Fruit fly (Drosophila melanogaster) whole organism, embryonic: Measurements from ENCODE around the gene CG15725.
A peak's percentile ranks its signal among the peaks of the same experiment; 100 is the strongest.

Experiments
- Adf1 ChIP-seq: fragments of 200-800 bp; sonication (Bioruptor generic); IDR thresholded peaks from 2 replicates; pipeline ENCODE4 v1.3.6; 2022; ENCODE audit warnings: missing biosample characterization, missing genetic modification characterization
- Antp ChIP-seq: fragments of 200-800 bp; sonication (Bioruptor generic); optimal IDR thresholded peaks from 3 replicates; lab custom pipeline; 2016; ENCODE audit warnings: missing biosample characterization, missing genetic modification characterization
- Blimp-1 ChIP-seq: fragments of 200-800 bp; sonication (Bioruptor generic); optimal IDR thresholded peaks from 3 replicates; lab custom pipeline; 2018; ENCODE audit warnings: missing biosample characterization, missing genetic modification characterization, mild to moderate bottlenecking, moderate library complexity, missing genetic modification reagents
- BtbVII ChIP-seq: fragments of 200-800 bp; sonication (Bioruptor generic); optimal IDR thresholded peaks from 3 replicates; lab custom pipeline; 2017; ENCODE audit warnings: missing biosample characterization, mild to moderate bottlenecking, missing genetic modification characterization
- CG10267 ChIP-seq: fragments of 200-800 bp; sonication (Bioruptor generic); optimal IDR thresholded peaks from 2 replicates; lab custom pipeline; 2018; ENCODE audit warnings: missing biosample characterization, mild to moderate bottlenecking, missing genetic modification characterization, moderate library complexity
- CG10431 ChIP-seq: fragments of 200-800 bp; sonication (Bioruptor generic); optimal IDR thresholded peaks from 3 replicates; lab custom pipeline; 2018; ENCODE audit warnings: missing biosample characterization, mild to moderate bottlenecking, missing genetic modification characterization
- CG10565 ChIP-seq: fragments of 200-800 bp; sonication (Bioruptor generic); optimal IDR thresholded peaks from 3 replicates; lab custom pipeline; 2016; ENCODE audit warnings: missing biosample characterization, mild to moderate bottlenecking, missing genetic modification characterization
- CG12219 ChIP-seq: fragments of 200-800 bp; sonication (Bioruptor generic); optimal IDR thresholded peaks from 3 replicates; lab custom pipeline; 2018; ENCODE audit warnings: missing biosample characterization, mild to moderate bottlenecking, missing genetic modification characterization
- CG12744 ChIP-seq: fragments of 200-800 bp; sonication (Bioruptor generic); optimal IDR thresholded peaks from 2 replicates; lab custom pipeline; 2016; ENCODE audit warnings: missing biosample characterization, missing genetic modification characterization
- CG14710 ChIP-seq: fragments of 200-800 bp; sonication (Bioruptor generic); optimal IDR thresholded peaks from 3 replicates; lab custom pipeline; 2019; ENCODE audit warnings: missing biosample characterization, mild to moderate bottlenecking, missing genetic modification characterization, moderate library complexity
- CG18764 ChIP-seq: fragments of 200-800 bp; sonication (Bioruptor generic); optimal IDR thresholded peaks from 3 replicates; lab custom pipeline; 2016; ENCODE audit warnings: missing biosample characterization, missing genetic modification characterization
- CG3281 ChIP-seq: fragments of 200-800 bp; sonication (Bioruptor generic); optimal IDR thresholded peaks from 3 replicates; lab custom pipeline; 2017; ENCODE audit warnings: missing biosample characterization, mild to moderate bottlenecking, missing genetic modification characterization
- CG34224 ChIP-seq: fragments of 200-800 bp; sonication (Bioruptor generic); IDR thresholded peaks from 3 replicates; pipeline ENCODE4 v1.3.6; 2022; ENCODE audit warnings: missing biosample characterization, missing genetic modification characterization; ENCODE audit not compliant: partially characterized antibody
- CG34376 ChIP-seq: fragments of 200-800 bp; sonication (Bioruptor generic); optimal IDR thresholded peaks from 2 replicates; lab custom pipeline; 2018; ENCODE audit warnings: missing biosample characterization, mild to moderate bottlenecking, missing genetic modification characterization
- CG4820 ChIP-seq: fragments of 200-800 bp; sonication (Bioruptor generic); optimal IDR thresholded peaks from 3 replicates; lab custom pipeline; 2016; ENCODE audit warnings: missing biosample characterization, missing genetic modification characterization
- CG6654 ChIP-seq: fragments of 200-800 bp; sonication (Bioruptor generic); optimal IDR thresholded peaks from 2 replicates; lab custom pipeline; 2017; ENCODE audit warnings: missing biosample characterization, mild to moderate bottlenecking, missing genetic modification characterization
- CG6683 ChIP-seq: fragments of 200-800 bp; sonication (Bioruptor generic); optimal IDR thresholded peaks from 2 replicates; lab custom pipeline; 2017; ENCODE audit warnings: missing biosample characterization, mild to moderate bottlenecking, missing genetic modification characterization, missing genetic modification reagents
- CG7839 ChIP-seq: fragments of 200-800 bp; sonication (Bioruptor generic); optimal IDR thresholded peaks from 3 replicates; lab custom pipeline; 2018; ENCODE audit warnings: missing biosample characterization, mild to moderate bottlenecking, missing genetic modification characterization, moderate library complexity
- CrebB ChIP-seq: fragments of 200-800 bp; sonication (Bioruptor generic); optimal IDR thresholded peaks from 3 replicates; lab custom pipeline; 2018; ENCODE audit warnings: missing biosample characterization, mild to moderate bottlenecking, missing genetic modification characterization
- D ChIP-seq, 2 experiments: fragments of 200-800 bp in 1 of 2; fragments of >200 bp in 1 of 2; sonication (Bioruptor generic) in 1 of 2; optimal IDR thresholded peaks; 2 replicates in 1 of 2; 3 replicates in 1 of 2; lab custom pipeline; 2017; ENCODE audit warnings: mild to moderate bottlenecking in 1 of 2, missing biosample characterization in 1 of 2, missing genetic modification characterization in 1 of 2, missing genetic modification reagents in 1 of 2
- Dip2 ChIP-seq: fragments of 200-800 bp; sonication (Bioruptor generic); IDR thresholded peaks from 2 replicates; pipeline ENCODE4 v1.3.6; 2022; ENCODE audit warnings: missing biosample characterization, missing genetic modification characterization
- Doc3 ChIP-seq: fragments of 200-800 bp; sonication (Bioruptor generic); IDR thresholded peaks from 3 replicates; pipeline ENCODE4 v1.3.6; 2022; ENCODE audit warnings: missing biosample characterization, missing genetic modification characterization; ENCODE audit not compliant: partially characterized antibody
- ERR ChIP-seq: fragments of 200-800 bp; sonication (Bioruptor generic); optimal IDR thresholded peaks from 2 replicates; lab custom pipeline; 2016; ENCODE audit warnings: missing biosample characterization, missing genetic modification characterization
- Eip74EF ChIP-seq, 2 experiments: fragments of 200-800 bp in 1 of 2; fragments of >200 bp in 1 of 2; sonication (Bioruptor generic) in 1 of 2; optimal IDR thresholded peaks; 2 replicates each; lab custom pipeline; 2017 to 2019; ENCODE audit warnings: missing biosample characterization in 2 of 2, missing genetic modification characterization in 2 of 2, mild to moderate bottlenecking in 1 of 2, moderate library complexity in 1 of 2
- Ets65A ChIP-seq: fragments of 200-800 bp; sonication (Bioruptor generic); peaks from one replicate; lab custom pipeline; 2016; ENCODE audit warnings: missing biosample characterization, missing genetic modification characterization
- Tbp ChIP-seq: fragments of >200 bp; optimal IDR thresholded peaks from 2 replicates; lab custom pipeline; 2018; ENCODE audit warnings: missing biosample characterization, missing genetic modification characterization
- bigmax ChIP-seq: fragments of 200-800 bp; sonication (Bioruptor generic); optimal IDR thresholded peaks from 2 replicates; lab custom pipeline; 2018; ENCODE audit warnings: missing biosample characterization, mild to moderate bottlenecking, missing genetic modification characterization
- br ChIP-seq: fragments of >200 bp; optimal IDR thresholded peaks from 2 replicates; lab custom pipeline; 2017
- caup ChIP-seq: fragments of 200-800 bp; sonication (Bioruptor generic); optimal IDR thresholded peaks from 3 replicates; lab custom pipeline; 2017; ENCODE audit warnings: missing biosample characterization, mild to moderate bottlenecking, missing genetic modification characterization, moderate library complexity; ENCODE audit not compliant: severe bottlenecking
- dmrt99B ChIP-seq: fragments of 200-800 bp; sonication (Bioruptor generic); optimal IDR thresholded peaks from 2 replicates; lab custom pipeline; 2018; ENCODE audit warnings: missing biosample characterization, mild to moderate bottlenecking, missing genetic modification characterization, moderate library complexity
- esg ChIP-seq: fragments of 200-800 bp; sonication (Bioruptor generic); conservative IDR thresholded peaks from 2 replicates; pipeline ENCODE4 v1.3.6; 2022; ENCODE audit warnings: missing biosample characterization, missing genetic modification characterization
- ftz-f1 ChIP-seq: fragments of 200-800 bp; sonication (Bioruptor generic); optimal IDR thresholded peaks from 2 replicates; lab custom pipeline; 2016; ENCODE audit warnings: missing biosample characterization, missing genetic modification characterization
- fu2 ChIP-seq: fragments of 200-800 bp; sonication (Bioruptor generic); optimal IDR thresholded peaks from 2 replicates; lab custom pipeline; 2016; ENCODE audit warnings: missing biosample characterization, missing genetic modification characterization
- hkb ChIP-seq, 2 experiments: fragments of 200-800 bp in 1 of 2; fragments of >200 bp in 1 of 2; sonication (Bioruptor generic) in 1 of 2; IDR thresholded peaks in 1 of 2; optimal IDR thresholded peaks in 1 of 2; 2 replicates each; pipeline versions ENCODE4 v1.3.6 to Lab custom; 2017 to 2022; ENCODE audit warnings: missing biosample characterization in 1 of 2, missing genetic modification characterization in 1 of 2
- kay ChIP-seq: fragments of 200-800 bp; sonication (Bioruptor generic); optimal IDR thresholded peaks from 2 replicates; lab custom pipeline; 2016; ENCODE audit warnings: missing biosample characterization, missing genetic modification characterization
- lmd ChIP-seq: fragments of 200-800 bp; sonication (Bioruptor generic); IDR thresholded peaks from 2 replicates; pipeline ENCODE4 v1.3.6; 2022; ENCODE audit warnings: missing biosample characterization, missing genetic modification characterization
- org-1 ChIP-seq: fragments of 200-800 bp; sonication (Bioruptor generic); optimal IDR thresholded peaks from 2 replicates; lab custom pipeline; 2017; ENCODE audit warnings: missing biosample characterization, missing genetic modification characterization
- run ChIP-seq: fragments of 200-800 bp; sonication (Bioruptor generic); optimal IDR thresholded peaks from 3 replicates; lab custom pipeline; 2018; ENCODE audit warnings: missing biosample characterization, mild to moderate bottlenecking, missing genetic modification characterization
- salm ChIP-seq: fragments of 200-800 bp; sonication (Bioruptor generic); optimal IDR thresholded peaks from 2 replicates; lab custom pipeline; 2018; ENCODE audit warnings: missing biosample characterization, mild to moderate bottlenecking, missing genetic modification characterization
- sc ChIP-seq, 3 experiments: fragments of >200 bp in 2 of 3; fragments of 200-800 bp in 1 of 3; sonication (Bioruptor generic) in 1 of 3; optimal IDR thresholded peaks; 2 replicates in 2 of 3; 3 replicates in 1 of 3; lab custom pipeline; 2017; ENCODE audit warnings: mild to moderate bottlenecking in 1 of 3, missing biosample characterization in 1 of 3, missing genetic modification characterization in 1 of 3, missing genetic modification reagents in 1 of 3
- scrt ChIP-seq: fragments of 200-800 bp; sonication (Bioruptor generic); optimal IDR thresholded peaks from 2 replicates; lab custom pipeline; 2018; ENCODE audit warnings: missing biosample characterization, mild to moderate bottlenecking, missing genetic modification characterization, moderate library complexity
- sd ChIP-seq: fragments of 200-800 bp; sonication (Bioruptor generic); optimal IDR thresholded peaks from 3 replicates; lab custom pipeline; 2018; ENCODE audit warnings: missing biosample characterization, mild to moderate bottlenecking, missing genetic modification characterization, moderate library complexity
- sima ChIP-seq: fragments of 200-800 bp; sonication (Bioruptor generic); optimal IDR thresholded peaks from 2 replicates; lab custom pipeline; 2016; ENCODE audit warnings: missing biosample characterization, missing genetic modification characterization
- so ChIP-seq: fragments of 200-800 bp; sonication (Bioruptor generic); IDR thresholded peaks from 3 replicates; pipeline ENCODE4 v1.3.6; 2022; ENCODE audit warnings: missing biosample characterization, missing genetic modification characterization
- stc ChIP-seq: fragments of 200-800 bp; sonication (Bioruptor generic); IDR thresholded peaks from 2 replicates; pipeline ENCODE4 v1.3.6; 2022; ENCODE audit warnings: missing biosample characterization, missing genetic modification characterization
- tio ChIP-seq: fragments of 200-800 bp; sonication (Bioruptor generic); optimal IDR thresholded peaks from 2 replicates; lab custom pipeline; 2017; ENCODE audit warnings: missing biosample characterization, missing genetic modification characterization, inconsistent platforms
- trh ChIP-seq: fragments of 200-800 bp; sonication (Bioruptor generic); optimal IDR thresholded peaks from 2 replicates; lab custom pipeline; 2016; ENCODE audit warnings: missing biosample characterization, missing genetic modification characterization
- zen ChIP-seq: fragments of 200-800 bp; sonication (Bioruptor generic); optimal IDR thresholded peaks from 3 replicates; lab custom pipeline; 2018; ENCODE audit warnings: missing biosample characterization, mild to moderate bottlenecking, missing genetic modification characterization, moderate library complexity

Gene CG15725

dm6 chrX:12737057-12737734, 31.5 kb downstream of the CG15725 start (continued):
- TF ChIP-seq caup (GFP tag; lab: Kevin White, UChicago) (no peak), lmd (no peak; the same call in 1 of the 2 replicates), Dip2 (GFP tag; lab: Robert Waterston, UW) (no peak), Doc3 (GFP tag; lab: Robert Waterston, UW) (no peak), CrebB (tag; lab: Kevin White, UChicago) (no peak), Ets65A (GFP tag; lab: Kevin White, UChicago) (no peak), zen (tag; lab: Kevin White, UChicago) (no peak), sima (no peak), org-1 (GFP tag; lab: Kevin White, UChicago) (no peak), CG4820 (GFP tag; lab: Kevin White, UChicago) (no peak), sd (tag; lab: Kevin White, UChicago) (peak; percentile 74), br (no peak), CG10431 (GFP tag; lab: Kevin White, UChicago) (no peak), fu2 (GFP tag; lab: Kevin White, UChicago) (no peak), CG7839 (tag; lab: Kevin White, UChicago) (no peak), CG10565 (no peak), CG10267 (tag; lab: Kevin White, UChicago) (no peak), hkb (optimal IDR thresholded peaks at IDR 0.05; lab: Kevin White, UChicago) (no peak), hkb (GFP tag; IDR thresholded peaks at IDR 0.05; lab: Robert Waterston, UW) (peak; percentile 30; the same call in 1 of the 2 replicates), bigmax (GFP tag; lab: Kevin White, UChicago) (no peak), BtbVII (GFP tag; lab: Kevin White, UChicago) (peak; percentile 45), CG12744 (GFP tag; lab: Kevin White, UChicago) (no peak), Antp (GFP tag; lab: Kevin White, UChicago) (no peak), CG12219 (GFP tag; lab: Kevin White, UChicago) (no peak), tio (GFP tag; lab: Kevin White, UChicago) (no peak), CG18764 (no peak), Blimp-1 (GFP tag; lab: Kevin White, UChicago) (no peak), esg (GFP tag; lab: Robert Waterston, UW) (no peak), dmrt99B (tag; lab: Kevin White, UChicago) (no peak), scrt (GFP tag; lab: Kevin White, UChicago) (no peak), D (optimal IDR thresholded peaks at IDR 0.05; lab: Kevin White, UChicago) (no peak), D (GFP tag; optimal IDR thresholded peaks at IDR 0.05; lab: Kevin White, UChicago) (no peak), Eip74EF (GFP tag; optimal IDR thresholded peaks at IDR 0.05; lab: Kevin White, UChicago) (no peak), run (tag; lab: Kevin White, UChicago) (no peak), ERR (GFP tag; lab: Kevin White, UChicago) (no peak), so (no peak), sc (optimal IDR thresholded peaks at IDR 0.05; lab: Kevin White, UChicago) (no peak), sc (GFP tag; optimal IDR thresholded peaks at IDR 0.05; lab: Kevin White, UChicago) (no peak), salm (tag; lab: Kevin White, UChicago) (no peak), CG34376 (GFP tag; lab: Kevin White, UChicago) (no peak), kay (GFP tag; lab: Kevin White, UChicago) (no peak), Tbp (no peak), Adf1 (GFP tag; lab: Robert Waterston, UW) (peak; percentile 96; the same call in 1 of the 2 replicates), CG6683 (GFP tag; lab: Kevin White, UChicago) (no peak), CG34224 (GFP tag; lab: Robert Waterston, UW) (no peak), stc (GFP tag; lab: Robert Waterston, UW) (no peak), CG6654 (no peak), ftz-f1 (GFP tag; lab: Kevin White, UChicago) (peak; percentile 26), CG3281 (GFP tag; lab: Kevin White, UChicago) (no peak), CG14710 (tag; lab: Kevin White, UChicago) (no peak), trh (GFP tag; lab: Kevin White, UChicago) (no peak)
